Worm (Caenorhabditis elegans) whole organism, L2 larva: Measurements from ENCODE around the gene dpf-4.

ENCODE experiments used
- C34F6.9 ChIP-seq: fragments of 150-350 bp; optimal IDR thresholded peaks from 2 replicates; lab custom pipeline; 2014; ENCODE audit warnings: missing biosample characterization, missing genetic modification characterization
- F13H6.1 ChIP-seq: sonication (generic microtip); optimal IDR thresholded peaks from 2 replicates; lab custom pipeline; 2016; ENCODE audit warnings: missing genetic modification characterization, missing compliant biosample characterization
- ZK546.5 ChIP-seq: sonication (generic microtip); optimal IDR thresholded peaks from 2 replicates; lab custom pipeline; 2017; ENCODE audit warnings: missing biosample characterization, missing genetic modification characterization
- alr-1 ChIP-seq: fragments of 150-350 bp; optimal IDR thresholded peaks from 2 replicates; lab custom pipeline; 2014; ENCODE audit warnings: missing biosample characterization, missing genetic modification characterization
- aly-2 ChIP-seq: fragments of 150-350 bp; optimal IDR thresholded peaks from 2 replicates; lab custom pipeline; 2014; ENCODE audit warnings: missing biosample characterization, missing genetic modification characterization
- ama-1 ChIP-seq: fragments of 150-350 bp; optimal IDR thresholded peaks from 2 replicates; lab custom pipeline; 2018; ENCODE audit warnings: inconsistent platforms
- blmp-1 ChIP-seq: sonication (generic microtip); optimal IDR thresholded peaks from 2 replicates; lab custom pipeline; 2017; ENCODE audit warnings: missing genetic modification characterization, mild to moderate bottlenecking, missing compliant biosample characterization, antibody characterized with exemption, moderate library complexity; ENCODE audit not compliant: insufficient read depth
- ceh-16 ChIP-seq: fragments of 150-350 bp; optimal IDR thresholded peaks from 2 replicates; lab custom pipeline; 2014; ENCODE audit warnings: missing biosample characterization, missing genetic modification characterization
- ceh-82 ChIP-seq: fragments of 150-350 bp; optimal IDR thresholded peaks from 2 replicates; lab custom pipeline; 2014; ENCODE audit warnings: missing biosample characterization, missing genetic modification characterization
- crh-2 ChIP-seq: sonication (generic microtip); optimal IDR thresholded peaks from 2 replicates; lab custom pipeline; 2017; ENCODE audit warnings: missing biosample characterization, missing genetic modification characterization
- dmd-4 ChIP-seq: sonication (generic microtip); optimal IDR thresholded peaks from 2 replicates; lab custom pipeline; 2017; ENCODE audit warnings: missing biosample characterization, missing genetic modification characterization
- elt-3 ChIP-seq: sonication (generic microtip); optimal IDR thresholded peaks from 2 replicates; lab custom pipeline; 2017; ENCODE audit warnings: missing biosample characterization, missing genetic modification characterization
- fos-1 ChIP-seq: fragments of 150-350 bp; optimal IDR thresholded peaks from 2 replicates; lab custom pipeline; 2014; ENCODE audit warnings: missing biosample characterization, missing genetic modification characterization
- gmeb-1 ChIP-seq: fragments of 150-350 bp; optimal IDR thresholded peaks from 2 replicates; lab custom pipeline; 2014; ENCODE audit warnings: missing biosample characterization, missing genetic modification characterization
- lin-11 ChIP-seq: fragments of 150-350 bp; sonication (generic microtip); optimal IDR thresholded peaks from 2 replicates; lab custom pipeline; 2014; ENCODE audit warnings: missing biosample characterization, missing genetic modification characterization, inconsistent platforms, mixed read lengths
- lin-13 ChIP-seq: fragments of 150-350 bp; optimal IDR thresholded peaks from 2 replicates; lab custom pipeline; 2014; ENCODE audit warnings: missing biosample characterization, missing genetic modification reagents, missing genetic modification characterization
- lin-39 ChIP-seq: fragments of 150-350 bp; optimal IDR thresholded peaks from 2 replicates; lab custom pipeline; 2014; ENCODE audit warnings: missing biosample characterization, missing genetic modification reagents, missing genetic modification characterization
- lsy-2 ChIP-seq, 2 experiments: fragments of 150-350 bp in 1 of 2; sonication (generic microtip) in 1 of 2; optimal IDR thresholded peaks; 2 replicates each; lab custom pipeline; 2014 to 2017; ENCODE audit warnings: missing biosample characterization in 2 of 2, missing genetic modification characterization in 2 of 2
- mab-5 ChIP-seq: fragments of 150-350 bp; optimal IDR thresholded peaks from 2 replicates; lab custom pipeline; 2014; ENCODE audit warnings: missing biosample characterization, missing genetic modification characterization
- mbf-1 ChIP-seq: sonication (generic microtip); optimal IDR thresholded peaks from 2 replicates; lab custom pipeline; 2017; ENCODE audit warnings: missing biosample characterization, missing genetic modification characterization
- mdl-1 ChIP-seq, 2 experiments: fragments of 150-350 bp in 1 of 2; sonication (generic microtip) in 1 of 2; optimal IDR thresholded peaks; 2 replicates each; lab custom pipeline; 2017; ENCODE audit warnings: missing biosample characterization in 2 of 2, missing genetic modification characterization in 2 of 2
- nhr-10 ChIP-seq: sonication (generic microtip); optimal IDR thresholded peaks from 2 replicates; lab custom pipeline; 2017; ENCODE audit warnings: missing biosample characterization, missing genetic modification characterization
- nhr-11 ChIP-seq: fragments of 150-350 bp; optimal IDR thresholded peaks from 2 replicates; lab custom pipeline; 2014; ENCODE audit warnings: missing biosample characterization, missing genetic modification characterization
- nhr-129 ChIP-seq: fragments of 150-350 bp; optimal IDR thresholded peaks from 2 replicates; lab custom pipeline; 2014; ENCODE audit warnings: missing biosample characterization, missing genetic modification characterization
- nhr-21 ChIP-seq: fragments of 150-350 bp; optimal IDR thresholded peaks from 2 replicates; lab custom pipeline; 2014; ENCODE audit warnings: missing biosample characterization, missing genetic modification characterization
- nhr-237 ChIP-seq: fragments of 150-350 bp; optimal IDR thresholded peaks from 2 replicates; lab custom pipeline; 2014; ENCODE audit warnings: missing biosample characterization, missing genetic modification characterization
- nhr-25 ChIP-seq: fragments of 150-350 bp; sonication (generic microtip); optimal IDR thresholded peaks from 3 replicates; lab custom pipeline; 2014; ENCODE audit warnings: missing biosample characterization, missing genetic modification characterization
- nhr-6 ChIP-seq: fragments of 150-350 bp; optimal IDR thresholded peaks from 2 replicates; lab custom pipeline; 2014; ENCODE audit warnings: missing biosample characterization, missing genetic modification characterization
- peb-1 ChIP-seq: fragments of 150-350 bp; optimal IDR thresholded peaks from 2 replicates; lab custom pipeline; 2014; ENCODE audit warnings: missing biosample characterization, missing genetic modification characterization
- sem-4 ChIP-seq: fragments of 150-350 bp; optimal IDR thresholded peaks from 2 replicates; lab custom pipeline; 2014; ENCODE audit warnings: missing biosample characterization, missing genetic modification reagents, missing genetic modification characterization
- skn-1 ChIP-seq: sonication (generic microtip); optimal IDR thresholded peaks from 2 replicates; lab custom pipeline; 2017; ENCODE audit warnings: missing biosample characterization, missing genetic modification characterization
- sma-3 ChIP-seq: sonication (generic microtip); optimal IDR thresholded peaks from 2 replicates; lab custom pipeline; 2016; ENCODE audit warnings: missing genetic modification reagents, missing genetic modification characterization, missing compliant biosample characterization
- sma-9 ChIP-seq, 2 experiments: fragments of 150-350 bp in 1 of 2; sonication (generic microtip) in 1 of 2; optimal IDR thresholded peaks; 2 replicates each; lab custom pipeline; 2014 to 2016; ENCODE audit warnings: missing genetic modification characterization in 2 of 2, mild to moderate bottlenecking in 1 of 2, missing biosample characterization in 1 of 2, missing compliant biosample characterization in 1 of 2, missing genetic modification reagents in 1 of 2, moderate library complexity in 1 of 2
- unc-55 ChIP-seq: fragments of 150-350 bp; sonication (generic microtip); optimal IDR thresholded peaks from 3 replicates; lab custom pipeline; 2014; ENCODE audit warnings: missing biosample characterization, missing genetic modification reagents, missing genetic modification characterization
- unc-62 ChIP-seq: fragments of 150-350 bp; optimal IDR thresholded peaks from 2 replicates; lab custom pipeline; 2014; ENCODE audit warnings: missing biosample characterization, missing genetic modification reagents, missing genetic modification characterization
- zag-1 ChIP-seq: fragments of 150-350 bp; optimal IDR thresholded peaks from 2 replicates; lab custom pipeline; 2014; ENCODE audit warnings: missing biosample characterization, missing genetic modification characterization
- ztf-1 ChIP-seq: fragments of 200-800 bp; sonication (Bioruptor generic); conservative IDR thresholded peaks from 2 replicates; pipeline ENCODE4 v1.3.6; 2022; ENCODE audit warnings: missing genetic modification characterization, missing compliant biosample characterization
- ztf-11 ChIP-seq: sonication (generic microtip); optimal IDR thresholded peaks from 2 replicates; lab custom pipeline; 2017; ENCODE audit warnings: missing biosample characterization, missing genetic modification characterization

The dpf-4 gene

DNA sequence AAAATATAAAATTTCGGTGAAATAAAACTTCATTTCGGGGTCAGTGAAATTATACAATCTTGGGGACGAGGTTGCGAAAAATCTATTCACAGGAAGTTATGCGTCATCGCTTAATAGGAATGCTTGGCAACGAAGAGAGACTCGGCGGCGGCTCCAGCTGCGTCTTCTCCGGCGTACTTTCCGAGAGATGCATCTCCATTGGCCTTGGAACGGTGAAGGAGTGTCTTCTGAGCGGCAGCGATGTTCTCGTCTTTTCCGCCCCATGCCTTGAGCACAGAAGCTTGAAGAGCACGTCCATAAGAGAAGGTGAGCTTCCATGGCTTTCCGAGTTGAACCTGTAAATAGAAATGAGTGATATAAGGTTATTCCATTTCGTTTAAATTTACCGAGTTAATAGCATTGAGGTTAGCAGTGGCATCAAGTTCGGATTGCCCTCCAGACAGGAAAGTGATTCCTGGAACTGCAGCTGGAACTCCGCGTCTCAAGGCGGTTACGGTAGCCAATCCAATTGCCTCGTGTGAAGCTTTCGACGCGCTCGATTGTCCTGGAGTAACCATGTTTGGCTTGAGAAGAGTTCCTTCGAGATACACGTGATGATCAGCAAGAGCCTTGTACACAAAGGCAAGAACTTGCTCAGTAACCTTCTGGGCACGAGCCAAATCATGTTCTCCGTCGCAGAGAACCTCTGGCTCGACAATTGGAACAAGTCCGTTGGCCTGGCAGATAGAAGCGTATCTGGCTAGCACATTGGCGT lies 15.7 kb downstream of the dpf-4 start:
- TF ChIP-seq sma-9 (GFP tag; optimal IDR thresholded peaks at IDR 0.05; lab: Kevin White, UChicago) (no peak), sma-9 (tag; optimal IDR thresholded peaks at IDR 0.05; lab: Kevin White, UChicago) (no peak), peb-1 (no peak), mbf-1 (tag; lab: Kevin White, UChicago) (no peak), unc-55 (GFP tag; lab: Kevin White, UChicago) (no peak), nhr-129 (peak; percentile 6), unc-62 (GFP tag; lab: Kevin White, UChicago) (no peak)

- TF ChIP-seq elt-3 (tag; lab: Kevin White, UChicago) (no peak), F13H6.1 (no peak), mdl-1 (tag; optimal IDR thresholded peaks at IDR 0.05; lab: Kevin White, UChicago) (no peak), ztf-11 (no peak), unc-55 (GFP tag; lab: Kevin White, UChicago) (no peak), ztf-1 (GFP tag; lab: Robert Waterston, UW) (no peak), nhr-6 (tag; lab: Kevin White, UChicago) (no peak), aly-2 (no peak), nhr-11 (no peak), lin-39 (no peak), fos-1 (no peak), sem-4 (tag; lab: Kevin White, UChicago) (no peak), sma-9 (GFP tag; optimal IDR thresholded peaks at IDR 0.05; lab: Kevin White, UChicago) (no peak), sma-9 (tag; optimal IDR thresholded peaks at IDR 0.05; lab: Kevin White, UChicago) (no peak), nhr-25 (tag; lab: Kevin White, UChicago) (no peak), ama-1 (no peak), lsy-2 (tag; optimal IDR thresholded peaks at IDR 0.05; lab: Kevin White, UChicago) (no peak), nhr-10 (tag; lab: Kevin White, UChicago) (no peak)
Observed at ce11 chrIII:5875418-5875702, 16.3 kb downstream of the dpf-4 start.

- TF ChIP-seq lin-13 (GFP tag; lab: Kevin White, UChicago) (peak; percentile 5), ceh-82 (no peak), ZK546.5 (tag; lab: Kevin White, UChicago) (no peak), mbf-1 (tag; lab: Kevin White, UChicago) (no peak), ceh-16 (tag; lab: Kevin White, UChicago) (no peak)
Observed at ce11 chrIII:5875705-5876104, 16.6 kb downstream of the dpf-4 start.

DNA sequence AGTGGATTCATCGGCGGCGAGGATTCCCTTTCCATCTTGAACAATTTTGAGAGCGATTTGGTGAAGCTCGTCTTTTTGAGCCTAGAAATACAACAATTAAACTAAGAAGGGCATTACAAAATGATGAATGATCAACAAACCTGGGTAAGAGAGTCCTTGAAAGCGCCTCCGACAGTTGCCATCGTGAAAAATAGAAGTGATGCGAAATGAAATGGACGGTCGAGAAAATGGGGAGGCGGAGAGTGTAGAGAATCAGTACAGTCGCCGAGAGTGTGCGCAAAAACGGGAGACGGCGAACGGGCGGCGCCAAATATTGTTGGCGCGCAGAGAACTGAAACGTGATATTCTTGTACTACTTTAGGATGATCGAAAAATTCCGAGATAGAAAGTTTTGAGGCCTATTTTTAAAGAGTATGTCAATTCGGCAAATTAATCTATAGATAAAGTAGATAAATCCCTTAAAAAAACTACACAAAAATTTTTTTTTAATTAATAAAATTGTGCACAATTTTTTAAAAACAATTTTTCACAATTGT lies 17.1 kb downstream of the dpf-4 start, which contains the start of gene aldo-2:
aldo-2 (minus strand) TSS at position 486 of the 536 bp plus-strand sequence.
- TF ChIP-seq ceh-16 (tag; lab: Kevin White, UChicago): peak; percentile 9
- TF ChIP-seq zag-1: no peak
- TF ChIP-seq nhr-129: peak; percentile 3
- TF ChIP-seq nhr-21 (tag; lab: Kevin White, UChicago): peak; percentile 25
- TF ChIP-seq blmp-1 (tag; lab: Kevin White, UChicago): peak; percentile 6
- peak; percentile 15 for TF ChIP-seq F13H6.1
- no peak for TF ChIP-seq unc-55 (GFP tag; lab: Kevin White, UChicago)
- TF ChIP-seq dmd-4 (tag; lab: Kevin White, UChicago): no peak
- TF ChIP-seq gmeb-1 (tag; lab: Kevin White, UChicago): peak; percentile 23
- peak; percentile 37 for TF ChIP-seq nhr-25 (tag; lab: Kevin White, UChicago)
- TF ChIP-seq ama-1: peak; percentile 86
- peak; percentile 8 for TF ChIP-seq sma-3 (GFP tag; lab: Kevin White, UChicago)
- TF ChIP-seq fos-1: peak; percentile 3
- TF ChIP-seq ztf-1 (GFP tag; lab: Robert Waterston, UW): no peak

DNA sequence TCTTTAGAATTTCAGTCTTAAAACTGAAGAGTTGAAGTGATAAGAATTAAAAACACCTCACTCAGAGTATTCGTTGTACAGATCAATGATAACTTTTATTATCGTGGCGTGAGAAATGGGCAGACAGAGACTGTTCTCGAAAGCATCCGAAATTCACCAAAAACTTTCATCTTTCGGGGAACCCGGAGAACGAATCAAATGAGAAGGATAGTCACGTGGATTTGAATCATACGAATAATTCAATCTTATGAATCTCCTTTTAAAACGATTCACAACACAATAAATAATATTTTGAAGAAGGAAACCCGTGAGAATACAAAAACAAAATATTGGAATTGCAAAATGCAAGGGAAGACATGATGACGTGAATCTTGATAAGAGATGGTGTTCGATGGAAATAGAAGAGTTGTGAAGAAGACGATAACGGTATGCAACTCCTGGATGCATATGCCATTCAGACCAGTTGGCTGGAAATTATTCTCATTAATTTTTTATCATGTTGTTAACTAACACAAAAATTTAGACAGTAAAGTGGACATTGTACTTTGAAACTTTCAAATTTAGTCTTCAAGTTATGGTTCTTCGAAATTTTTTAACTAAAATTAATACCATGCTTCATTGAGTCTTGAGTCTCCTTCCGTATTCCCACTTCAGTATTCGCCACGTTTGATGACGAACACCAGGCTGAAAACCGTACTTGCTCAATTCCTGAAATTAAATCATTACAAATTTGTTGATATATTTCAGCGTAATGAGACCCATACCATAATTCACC lies 17.9 kb downstream of the dpf-4 start:
- TF ChIP-seq C34F6.9 (tag; lab: Kevin White, UChicago) (no peak), peb-1 (no peak), ztf-11 (no peak), unc-62 (GFP tag; lab: Kevin White, UChicago) (no peak), nhr-237 (tag; lab: Kevin White, UChicago) (no peak), lsy-2 (tag; optimal IDR thresholded peaks at IDR 0.05; lab: Kevin White, UChicago) (peak in 1 of 2 experiments; percentile 21), alr-1 (no peak), mdl-1 (tag; optimal IDR thresholded peaks at IDR 0.05; lab: Kevin White, UChicago) (peak in 1 of 2 experiments; percentile 5), crh-2 (tag; lab: Kevin White, UChicago) (peak; percentile 42), gmeb-1 (tag; lab: Kevin White, UChicago) (peak; percentile 21), dmd-4 (tag; lab: Kevin White, UChicago) (no peak), skn-1 (tag; lab: Kevin White, UChicago) (no peak), lin-11 (tag; lab: Kevin White, UChicago) (no peak), zag-1 (no peak), mab-5 (tag; lab: Kevin White, UChicago) (no peak), fos-1 (no peak), ZK546.5 (tag; lab: Kevin White, UChicago) (no peak), nhr-10 (tag; lab: Kevin White, UChicago) (no peak), nhr-11 (no peak), elt-3 (tag; lab: Kevin White, UChicago) (no peak), sma-3 (GFP tag; lab: Kevin White, UChicago) (peak; percentile 35), nhr-21 (tag; lab: Kevin White, UChicago) (peak; percentile 52)
- TF ChIP-seq, all 48 proteins: peak for 6
